Fruit fly (Drosophila melanogaster) whole organism: ENCODE results near the gene CG32369.

Experiments used
- CG8478 ChIP-seq: fragments of >200 bp; optimal IDR thresholded peaks from 2 replicates; lab custom pipeline; 2018; ENCODE audit warnings: inconsistent platforms
- Dll ChIP-seq: fragments of >200 bp; optimal IDR thresholded peaks from 2 replicates; lab custom pipeline; 2017
- EcR ChIP-seq, 2 experiments: fragments of >200 bp; optimal IDR thresholded peaks; 2 replicates each; lab custom pipeline; 2017; ENCODE audit warnings: missing biosample characterization in 2 of 2, missing genetic modification characterization in 2 of 2, missing genetic modification reagents in 2 of 2
- pan ChIP-seq: fragments of >200 bp; optimal IDR thresholded peaks from 2 replicates; lab custom pipeline; 2017
- psq ChIP-seq: fragments of >200 bp; optimal IDR thresholded peaks from 2 replicates; lab custom pipeline; 2017
- usp ChIP-seq: fragments of >200 bp; optimal IDR thresholded peaks from 2 replicates; lab custom pipeline; 2017; ENCODE audit warnings: missing biosample characterization, missing genetic modification characterization, mixed read lengths

DNA sequence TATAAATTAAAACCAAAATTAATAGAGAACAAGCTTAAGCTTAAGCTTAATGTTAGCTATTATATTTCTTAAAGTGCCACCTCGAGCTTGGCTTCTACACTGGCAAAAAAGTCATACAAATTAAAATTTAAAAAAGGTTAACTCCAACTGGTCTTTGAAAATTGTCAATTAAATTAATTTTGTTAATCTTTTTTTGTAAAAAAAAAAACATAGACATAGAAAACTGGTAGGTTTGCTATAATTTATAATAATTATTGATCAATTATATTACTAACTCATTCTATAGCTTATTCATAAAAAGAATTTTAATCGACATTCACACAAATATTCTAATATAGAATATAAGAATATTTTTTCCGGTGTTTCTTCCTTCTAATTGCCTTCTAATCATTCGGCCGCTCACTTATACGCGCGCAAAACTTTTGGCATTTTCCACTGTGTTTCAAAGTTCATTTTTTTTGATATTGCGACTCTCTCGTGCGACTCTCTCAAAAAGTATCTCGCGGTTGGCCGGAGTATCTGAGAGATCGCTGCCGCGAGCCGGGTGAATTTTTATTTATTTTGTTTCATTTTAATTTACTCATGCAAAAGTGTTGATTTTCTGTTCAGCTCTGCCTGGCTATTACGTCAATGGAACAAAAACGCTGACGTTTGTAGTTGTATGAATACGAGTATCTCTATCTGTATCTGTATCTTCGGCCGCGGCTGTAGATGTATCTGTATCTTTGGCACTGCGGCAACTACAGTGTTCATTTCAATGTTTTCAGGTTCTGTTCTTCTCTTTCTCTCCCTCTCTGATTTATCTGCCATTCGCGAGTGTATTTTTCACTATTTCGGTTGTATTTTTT is 46.4 kb upstream of the CG32369 start:
- no peak for TF ChIP-seq EcR (GFP tag; optimal IDR thresholded peaks at IDR 0.05; lab: Kevin White, UChicago)
- no peak for TF ChIP-seq usp
- TF ChIP-seq Dll (lab: Kevin White, UChicago) = no peak
- no peak for TF ChIP-seq pan (lab: Kevin White, UChicago)
- no peak for TF ChIP-seq CG8478 (lab: Kevin White, UChicago)
- no peak for TF ChIP-seq psq (lab: Kevin White, UChicago)
